Fruit fly (Drosophila melanogaster) whole organism, pupa: ENCODE results near the gene Nazo.

ENCODE experiments used
- CG10348 ChIP-seq: fragments of 200-800 bp; sonication (Bioruptor generic); IDR thresholded peaks from 2 replicates; pipeline ENCODE4 v1.3.6; 2022; ENCODE audit warnings: missing biosample characterization, missing genetic modification characterization
- CG12605 ChIP-seq: fragments of 200-800 bp; sonication (Bioruptor generic); IDR thresholded peaks from 2 replicates; pipeline ENCODE4 v1.3.6; 2022; ENCODE audit warnings: missing biosample characterization, missing genetic modification characterization
- CG13204 ChIP-seq: fragments of 200-800 bp; sonication (Bioruptor generic); optimal IDR thresholded peaks from 2 replicates; lab custom pipeline; 2018; ENCODE audit warnings: missing biosample characterization, mild to moderate bottlenecking, missing genetic modification characterization, moderate library complexity
- CG14655 ChIP-seq: fragments of 200-800 bp; sonication (Bioruptor generic); optimal IDR thresholded peaks from 3 replicates; lab custom pipeline; 2017; ENCODE audit warnings: mild to moderate bottlenecking, missing biosample characterization, missing genetic modification reagents, missing genetic modification characterization
- CG15710 ChIP-seq: fragments of 200-800 bp; sonication (Bioruptor generic); optimal IDR thresholded peaks from 2 replicates; lab custom pipeline; 2018; ENCODE audit warnings: missing biosample characterization, mild to moderate bottlenecking, missing genetic modification characterization, moderate library complexity
- CG17806 ChIP-seq: fragments of 200-800 bp; sonication (Bioruptor generic); optimal IDR thresholded peaks from 2 replicates; lab custom pipeline; 2018; ENCODE audit warnings: missing biosample characterization, mild to moderate bottlenecking, missing genetic modification characterization, moderate library complexity
- CG32121 ChIP-seq: fragments of 200-800 bp; sonication (Bioruptor generic); IDR thresholded peaks from 2 replicates; pipeline ENCODE4 v1.3.6; 2022; ENCODE audit warnings: missing biosample characterization, missing genetic modification characterization
- CG34367 ChIP-seq: fragments of 200-800 bp; sonication (Bioruptor generic); optimal IDR thresholded peaks from 2 replicates; lab custom pipeline; 2018; ENCODE audit warnings: missing biosample characterization, mild to moderate bottlenecking, missing genetic modification characterization
- CG4496 ChIP-seq: fragments of 200-800 bp; sonication (Bioruptor generic); IDR thresholded peaks from 3 replicates; pipeline ENCODE4 v1.3.6; 2022; ENCODE audit warnings: missing biosample characterization, missing genetic modification characterization
- CG8159 ChIP-seq: fragments of 200-800 bp; sonication (Bioruptor generic); optimal IDR thresholded peaks from 3 replicates; lab custom pipeline; 2018; ENCODE audit warnings: missing biosample characterization, mild to moderate bottlenecking, missing genetic modification characterization, moderate library complexity
- CG8301 ChIP-seq: fragments of 200-800 bp; sonication (Bioruptor generic); optimal IDR thresholded peaks from 2 replicates; lab custom pipeline; 2018; ENCODE audit warnings: missing biosample characterization, mild to moderate bottlenecking, missing genetic modification characterization
- CG9948 ChIP-seq: fragments of 200-800 bp; sonication (Bioruptor generic); optimal IDR thresholded peaks from 2 replicates; lab custom pipeline; 2018; ENCODE audit warnings: missing biosample characterization, mild to moderate bottlenecking, missing genetic modification characterization, moderate library complexity
- D1 ChIP-seq: fragments of 200-800 bp; sonication (Bioruptor generic); optimal IDR thresholded peaks from 2 replicates; lab custom pipeline; 2018; ENCODE audit warnings: missing biosample characterization, mild to moderate bottlenecking, missing genetic modification characterization, moderate library complexity
- EcR ChIP-seq: fragments of 200-800 bp; sonication (Bioruptor generic); optimal IDR thresholded peaks from 3 replicates; lab custom pipeline; 2019; ENCODE audit warnings: missing biosample characterization, missing genetic modification characterization, mild to moderate bottlenecking, moderate library complexity, missing genetic modification reagents
- Ets98B ChIP-seq: fragments of 200-800 bp; sonication (Bioruptor generic); IDR thresholded peaks from 2 replicates; pipeline ENCODE4 v1.3.6; 2022; ENCODE audit warnings: missing biosample characterization, missing genetic modification characterization
- Pif1A ChIP-seq: fragments of 200-800 bp; sonication (Bioruptor generic); optimal IDR thresholded peaks from 3 replicates; lab custom pipeline; 2016; ENCODE audit warnings: missing biosample characterization, missing genetic modification characterization
- Pif1B ChIP-seq: fragments of 200-800 bp; sonication (Bioruptor generic); optimal IDR thresholded peaks from 3 replicates; lab custom pipeline; 2016; ENCODE audit warnings: missing biosample characterization, missing genetic modification characterization
- Snoo ChIP-seq: fragments of 200-800 bp; sonication (Bioruptor generic); optimal IDR thresholded peaks from 3 replicates; lab custom pipeline; 2017; ENCODE audit warnings: missing biosample characterization, mild to moderate bottlenecking, missing genetic modification characterization, inconsistent platforms
- fd96Ca ChIP-seq: fragments of 200-800 bp; sonication (Bioruptor generic); IDR thresholded peaks from 3 replicates; pipeline ENCODE4 v1.3.6; 2022; ENCODE audit warnings: missing biosample characterization, missing genetic modification characterization
- gl ChIP-seq: fragments of 200-800 bp; sonication (Bioruptor generic); optimal IDR thresholded peaks from 2 replicates; lab custom pipeline; 2018; ENCODE audit warnings: missing biosample characterization, mild to moderate bottlenecking, missing genetic modification characterization
- rn ChIP-seq: fragments of 200-800 bp; sonication (Bioruptor generic); IDR thresholded peaks from 2 replicates; pipeline ENCODE4 v1.3.6; 2022; ENCODE audit warnings: missing biosample characterization, missing genetic modification characterization

Gene Nazo

dm6 chr3R:8287697-8288096, at the start of gene Nazo:
Gene Nazo, plus strand, starts transcription at chr3R:8287876.
- TF ChIP-seq gl (tag; lab: Kevin White, UChicago) (no peak), Pif1A (GFP tag; lab: Kevin White, UChicago) (no peak), Ets98B (GFP tag; lab: Robert Waterston, UW) (no peak), CG13204 (GFP tag; lab: Kevin White, UChicago) (no peak), CG9948 (tag; lab: Kevin White, UChicago) (no peak), CG8159 (tag; lab: Kevin White, UChicago) (no peak), D1 (tag; lab: Kevin White, UChicago) (no peak), rn (GFP tag; lab: Robert Waterston, UW) (no peak), CG34367 (tag; lab: Kevin White, UChicago) (no peak), CG12605 (GFP tag; lab: Robert Waterston, UW) (no peak), CG17806 (tag; lab: Kevin White, UChicago) (no peak), CG8301 (tag; lab: Kevin White, UChicago) (no peak), CG14655 (GFP tag; lab: Kevin White, UChicago) (no peak), Snoo (tag; lab: Kevin White, UChicago) (no peak), Pif1B (GFP tag; lab: Kevin White, UChicago) (no peak), EcR (GFP tag; lab: Kevin White, UChicago) (no peak), CG32121 (no peak), fd96Ca (GFP tag; lab: Robert Waterston, UW) (no peak)
- TF ChIP-seq, all 21 proteins: peak for 0

DNA sequence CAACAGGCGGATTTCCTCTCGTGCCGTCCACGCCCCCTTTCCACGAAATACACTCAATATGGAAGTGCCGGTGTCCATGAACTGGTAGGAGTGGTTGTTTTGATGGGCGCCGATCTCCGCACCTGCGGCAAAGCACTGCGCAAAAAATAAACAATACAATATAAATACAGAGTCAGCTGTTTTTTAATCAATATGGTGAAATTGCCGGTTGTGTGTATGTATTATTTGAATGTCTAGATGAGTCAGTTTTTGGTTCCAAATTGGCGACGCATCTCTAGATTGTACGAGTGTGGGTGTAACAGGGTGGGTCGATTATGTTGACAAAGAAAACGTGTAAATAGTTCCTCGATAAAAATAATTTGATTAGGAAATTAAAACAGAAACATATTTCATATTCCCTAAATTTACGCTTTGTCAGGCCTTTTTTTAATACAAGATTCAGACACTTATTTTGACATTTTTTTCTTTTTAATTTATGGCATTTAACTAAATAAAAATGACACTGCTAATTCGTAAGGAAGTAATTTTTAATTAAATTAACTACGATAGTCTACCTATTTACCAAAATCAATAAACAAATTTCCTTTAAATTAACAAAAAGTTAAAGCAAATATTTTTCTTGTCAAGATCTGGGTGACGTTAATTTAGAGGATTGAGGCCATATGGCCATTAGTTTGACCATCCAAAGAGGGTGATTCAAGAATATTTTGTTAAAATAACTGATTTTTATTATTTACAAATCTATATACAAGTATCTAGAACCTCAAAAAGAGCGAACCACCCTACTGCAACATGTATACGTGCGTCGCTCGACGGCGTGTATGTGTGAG, 48.0 kb upstream of the Nazo start:
- TF ChIP-seq CG17806 (tag; lab: Kevin White, UChicago) (peak; percentile 82), CG8301 (tag; lab: Kevin White, UChicago) (peak; percentile 87), Pif1B (GFP tag; lab: Kevin White, UChicago) (peak; percentile 83), CG12605 (GFP tag; lab: Robert Waterston, UW) (no peak), CG34367 (tag; lab: Kevin White, UChicago) (peak; percentile 69), Ets98B (GFP tag; lab: Robert Waterston, UW) (peak; percentile 80), CG14655 (GFP tag; lab: Kevin White, UChicago) (peak; percentile 93), D1 (tag; lab: Kevin White, UChicago) (peak; percentile 51), CG9948 (tag; lab: Kevin White, UChicago) (peak; percentile 83), Snoo (tag; lab: Kevin White, UChicago) (peak; percentile 89), gl (tag; lab: Kevin White, UChicago) (peak; percentile 54), fd96Ca (GFP tag; lab: Robert Waterston, UW) (peak; percentile 70), CG13204 (GFP tag; lab: Kevin White, UChicago) (no peak), EcR (GFP tag; lab: Kevin White, UChicago) (peak; percentile 55), CG8159 (tag; lab: Kevin White, UChicago) (peak; percentile 92), CG10348 (GFP tag; lab: Robert Waterston, UW) (no peak), rn (GFP tag; lab: Robert Waterston, UW) (peak; percentile 26), CG32121 (peak; percentile 76), CG15710 (tag; lab: Kevin White, UChicago) (peak; percentile 87), Pif1A (GFP tag; lab: Kevin White, UChicago) (peak; percentile 84), CG4496 (peak; percentile 69)

DNA sequence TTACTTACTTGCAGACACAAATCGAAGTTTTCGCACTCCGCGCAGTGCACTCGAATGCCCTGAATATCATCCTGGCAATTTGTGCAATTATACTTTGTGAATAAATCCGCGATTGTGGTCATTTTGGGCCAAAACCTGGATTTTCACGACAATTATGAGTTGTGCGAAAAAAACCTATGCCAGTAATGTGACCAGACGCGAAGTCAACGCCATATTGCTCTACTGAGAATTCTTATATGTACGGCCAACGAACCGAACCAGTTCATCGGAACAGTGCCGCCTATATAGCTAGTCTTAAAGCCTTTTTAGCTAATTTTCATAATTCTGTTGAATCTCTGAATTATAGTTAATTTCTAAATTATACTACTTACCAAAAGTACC, 47.4 kb upstream of the Nazo start, which contains the start of gene Ada2b:
Gene Ada2b, minus strand, starts transcription at position 214 of the 381 bp plus-strand sequence.
- TF ChIP-seq CG8159 (tag; lab: Kevin White, UChicago) (no peak), Pif1A (GFP tag; lab: Kevin White, UChicago) (no peak), Ets98B (GFP tag; lab: Robert Waterston, UW) (no peak), CG8301 (tag; lab: Kevin White, UChicago) (no peak), CG32121 (no peak), CG10348 (GFP tag; lab: Robert Waterston, UW) (no peak), rn (GFP tag; lab: Robert Waterston, UW) (no peak), D1 (tag; lab: Kevin White, UChicago) (peak; percentile 41), CG17806 (tag; lab: Kevin White, UChicago) (no peak), CG15710 (tag; lab: Kevin White, UChicago) (no peak), EcR (GFP tag; lab: Kevin White, UChicago) (peak; percentile 35)

dm6 chr3R:8243720-8244119, 44.0 kb upstream of the Nazo start, which contains the start of the genes CG9636, CG18749 and CG33722:
Gene CG9636, minus strand, starts transcription at chr3R:8243792.
Gene CG18749, plus strand, starts transcription at chr3R:8244055.
Gene CG33722, plus strand, starts transcription at chr3R:8244055.
- TF ChIP-seq CG8159 (tag; lab: Kevin White, UChicago), result peak; percentile 40
- peak; percentile 69 for TF ChIP-seq Pif1B (GFP tag; lab: Kevin White, UChicago)
- peak; percentile 52; the same call in 1 of the 2 replicates for TF ChIP-seq Ets98B (GFP tag; lab: Robert Waterston, UW)
- peak; percentile 26 for TF ChIP-seq D1 (tag; lab: Kevin White, UChicago)
- TF ChIP-seq CG17806 (tag; lab: Kevin White, UChicago), result peak; percentile 41
- no peak for TF ChIP-seq gl (tag; lab: Kevin White, UChicago)
- peak; percentile 4 for TF ChIP-seq EcR (GFP tag; lab: Kevin White, UChicago)
- peak; percentile 36; the same call in 1 of the 3 replicates for TF ChIP-seq CG4496
- no peak for TF ChIP-seq rn (GFP tag; lab: Robert Waterston, UW)
- TF ChIP-seq CG15710 (tag; lab: Kevin White, UChicago), result peak; percentile 58
- no peak for TF ChIP-seq Pif1A (GFP tag; lab: Kevin White, UChicago)
- TF ChIP-seq Snoo (tag; lab: Kevin White, UChicago), result peak; percentile 45
- TF ChIP-seq CG8301 (tag; lab: Kevin White, UChicago), result peak; percentile 52
- TF ChIP-seq, all 21 proteins: peak for 10
